Worm (Caenorhabditis elegans): Measurements from ENCODE around the gene R10E11.5.

The R10E11.5 gene

DNA sequence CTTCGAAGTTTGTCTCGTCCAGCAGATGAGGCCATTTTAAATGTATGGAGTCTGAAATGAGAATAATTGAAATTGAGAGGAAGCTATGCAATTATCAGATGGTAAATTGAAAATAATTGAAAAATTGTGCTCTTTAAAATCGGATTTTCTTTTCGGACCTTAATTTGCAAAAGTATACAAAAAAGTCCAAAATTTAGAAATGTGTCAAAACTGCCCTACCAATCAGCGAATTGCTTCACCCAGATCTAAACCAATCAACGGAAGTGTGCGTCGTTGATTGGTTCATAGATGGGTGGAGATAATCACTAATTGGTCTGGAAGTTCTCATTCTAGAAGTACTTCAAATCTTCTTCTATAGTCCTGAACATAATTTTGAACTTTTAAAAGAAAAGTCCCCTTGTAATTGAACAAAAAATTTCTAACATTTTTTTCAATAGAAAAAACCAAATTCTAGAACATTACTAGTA is at the start of gene R10E11.5:
Gene R10E11.5 (minus strand): TSS at position 51 of the 467 bp plus-strand sequence.
- no peak for TF ChIP-seq T22C8.4 (GFP tag; IDR thresholded peaks at IDR 0.05)
- TF ChIP-seq klf-2 (GFP tag; conservative IDR thresholded peaks at IDR 0.05), result no peak
- TF ChIP-seq ztf-29 (GFP tag; IDR thresholded peaks at IDR 0.05), result no peak
- TF ChIP-seq flt-1 (GFP tag; IDR thresholded peaks at IDR 0.05), result no peak
- TF ChIP-seq ztf-23 (GFP tag; IDR thresholded peaks at IDR 0.05), result no peak
- TF ChIP-seq ref-1 (GFP tag; conservative IDR thresholded peaks at IDR 0.05), result no peak
- TF ChIP-seq tab-1 (GFP tag; IDR thresholded peaks at IDR 0.05), result no peak
- TF ChIP-seq med-1 (GFP tag; optimal IDR thresholded peaks at IDR 0.05; ENCODE audit: insufficient read depth), result no peak
- no peak for TF ChIP-seq cog-1 (tag; optimal IDR thresholded peaks at IDR 0.05)

DNA sequence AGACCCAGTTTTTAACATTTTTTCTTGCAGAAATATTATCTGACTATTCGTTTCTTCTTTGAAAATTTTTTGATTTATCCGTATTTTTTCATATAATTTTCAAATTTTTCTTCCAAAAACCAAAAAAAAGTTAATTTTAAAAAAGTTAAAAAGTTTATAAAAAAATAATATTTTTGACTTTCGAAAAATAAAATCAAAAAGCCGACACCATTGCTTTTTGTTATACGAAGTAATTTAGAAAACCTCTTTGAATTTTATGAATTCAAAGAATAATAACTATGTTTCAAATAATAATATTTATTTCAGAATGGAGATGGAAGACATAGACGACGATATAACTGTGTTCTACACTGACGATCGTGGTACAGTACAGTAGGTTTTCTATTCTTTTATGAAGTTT is 45.4 kb upstream of the R10E11.5 start, which contains the start of gene K11H3.8:
Gene K11H3.8 (plus strand): TSS at position 301 of the 400 bp plus-strand sequence.
- no peak for TF ChIP-seq T22C8.4 (GFP tag; IDR thresholded peaks at IDR 0.05)
- no peak for TF ChIP-seq klf-2 (GFP tag; conservative IDR thresholded peaks at IDR 0.05)
- TF ChIP-seq ztf-23 (GFP tag; IDR thresholded peaks at IDR 0.05), result no peak
- no peak for TF ChIP-seq tab-1 (GFP tag; IDR thresholded peaks at IDR 0.05)
- TF ChIP-seq ref-1 (GFP tag; conservative IDR thresholded peaks at IDR 0.05), result no peak
- no peak for TF ChIP-seq med-1 (GFP tag; optimal IDR thresholded peaks at IDR 0.05; ENCODE audit: insufficient read depth)
- TF ChIP-seq cog-1 (tag; optimal IDR thresholded peaks at IDR 0.05), result no peak
- no peak for TF ChIP-seq flt-1 (GFP tag; IDR thresholded peaks at IDR 0.05)
- TF ChIP-seq ztf-29 (GFP tag; IDR thresholded peaks at IDR 0.05), result no peak

DNA sequence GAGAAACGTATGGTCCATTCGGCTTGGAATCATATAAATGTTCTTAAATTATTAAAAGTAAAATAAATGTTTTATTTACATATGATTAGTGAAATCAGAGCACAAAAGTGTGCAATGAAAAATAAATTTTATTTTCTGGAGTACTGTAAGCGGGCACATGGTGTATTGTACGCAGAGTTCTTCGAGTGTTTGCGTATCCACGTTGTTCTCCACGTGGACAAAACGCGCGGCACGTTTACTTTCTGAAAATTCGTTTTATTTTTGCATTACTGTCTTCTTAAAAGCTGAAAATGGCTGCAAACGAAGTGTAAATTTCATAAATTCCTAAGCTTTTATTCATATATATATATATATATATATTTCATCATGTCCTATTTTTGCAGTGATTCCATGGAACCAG is 43.1 kb upstream of the R10E11.5 start:
- TF ChIP-seq ztf-23 (GFP tag; IDR thresholded peaks at IDR 0.05) (no peak), med-1 (GFP tag; optimal IDR thresholded peaks at IDR 0.05; ENCODE audit: insufficient read depth) (no peak), ref-1 (GFP tag; conservative IDR thresholded peaks at IDR 0.05) (no peak), T22C8.4 (GFP tag; IDR thresholded peaks at IDR 0.05) (no peak), ztf-29 (GFP tag; IDR thresholded peaks at IDR 0.05) (no peak), tab-1 (GFP tag; IDR thresholded peaks at IDR 0.05) (no peak)

DNA sequence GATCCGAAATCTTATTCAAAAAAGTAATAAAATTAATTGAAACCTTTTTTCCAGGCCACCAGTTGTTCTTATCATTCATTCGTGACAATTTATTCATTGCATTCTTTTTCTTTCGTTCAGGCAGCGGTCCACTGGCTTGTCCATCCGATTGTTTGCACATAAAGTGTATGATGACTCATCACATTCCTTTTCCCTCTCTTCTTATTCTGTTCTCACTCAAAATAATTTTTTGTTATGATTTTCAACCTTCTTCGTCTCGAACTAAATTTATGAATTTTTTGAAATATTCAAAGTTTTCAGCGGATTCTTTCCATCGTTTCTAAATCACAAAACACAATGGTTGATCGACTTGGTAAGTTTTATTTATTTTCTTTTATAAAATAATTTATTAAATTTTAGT is 41.0 kb upstream of the R10E11.5 start, which contains the start of gene ZK632.12:
Gene ZK632.12 (plus strand): TSS at position 301 of the 400 bp plus-strand sequence.
- TF ChIP-seq ztf-23 (GFP tag; IDR thresholded peaks at IDR 0.05) (no peak), ztf-29 (GFP tag; IDR thresholded peaks at IDR 0.05) (no peak), klf-2 (GFP tag; conservative IDR thresholded peaks at IDR 0.05) (no peak), flt-1 (GFP tag; IDR thresholded peaks at IDR 0.05) (no peak), cog-1 (tag; optimal IDR thresholded peaks at IDR 0.05) (no peak), T22C8.4 (GFP tag; IDR thresholded peaks at IDR 0.05) (no peak), med-1 (GFP tag; optimal IDR thresholded peaks at IDR 0.05; ENCODE audit: insufficient read depth) (no peak), ref-1 (GFP tag; conservative IDR thresholded peaks at IDR 0.05) (no peak), tab-1 (GFP tag; IDR thresholded peaks at IDR 0.05) (no peak)

DNA sequence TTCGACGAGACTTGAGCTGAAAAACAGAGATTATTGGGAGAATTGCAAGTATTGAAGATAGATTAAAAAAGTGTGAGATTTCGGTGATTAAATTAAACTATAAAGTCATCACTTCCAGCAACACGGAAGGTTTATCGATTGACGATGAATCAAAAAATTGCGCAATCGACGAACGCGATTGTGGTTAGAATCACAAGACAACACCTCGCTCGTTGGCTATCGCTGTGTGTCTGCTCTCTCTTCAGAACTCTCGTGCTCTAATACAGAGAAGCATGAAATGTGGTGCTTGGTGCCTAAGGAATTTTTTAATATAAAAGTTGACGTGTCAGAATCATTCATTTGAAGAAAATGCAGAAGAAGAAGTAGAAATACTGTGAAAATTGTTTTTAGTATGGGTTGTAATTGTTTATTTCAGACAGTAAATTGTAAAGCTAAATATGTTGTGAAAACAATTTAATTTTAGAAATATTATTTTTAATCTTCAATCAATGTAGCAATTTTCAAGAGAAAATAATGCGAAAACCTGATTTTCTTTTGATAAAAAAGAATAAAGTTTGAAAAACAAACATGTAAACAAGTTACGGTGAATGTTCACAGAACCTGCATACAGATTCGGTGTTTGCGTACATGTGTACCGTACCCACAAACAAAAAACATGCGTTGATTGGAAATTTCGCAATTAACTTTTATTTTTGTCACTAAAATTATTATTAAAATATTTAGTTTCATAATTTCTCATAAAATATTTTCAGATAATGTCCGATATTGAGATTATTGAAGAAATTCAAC is 37.9 kb upstream of the R10E11.5 start, which contains the start of the genes ZK632.10 and ZK632.11:
Gene ZK632.10 (minus strand): TSS at position 560 of the 789 bp plus-strand sequence.
Gene ZK632.11 (plus strand): TSS at position 753 of the 789 bp plus-strand sequence.
- TF ChIP-seq cog-1 (tag; optimal IDR thresholded peaks at IDR 0.05) (peak; percentile 0), tab-1 (GFP tag; IDR thresholded peaks at IDR 0.05) (no peak), med-1 (GFP tag; optimal IDR thresholded peaks at IDR 0.05; ENCODE audit: insufficient read depth) (no peak), ref-1 (GFP tag; conservative IDR thresholded peaks at IDR 0.05) (no peak)

DNA sequence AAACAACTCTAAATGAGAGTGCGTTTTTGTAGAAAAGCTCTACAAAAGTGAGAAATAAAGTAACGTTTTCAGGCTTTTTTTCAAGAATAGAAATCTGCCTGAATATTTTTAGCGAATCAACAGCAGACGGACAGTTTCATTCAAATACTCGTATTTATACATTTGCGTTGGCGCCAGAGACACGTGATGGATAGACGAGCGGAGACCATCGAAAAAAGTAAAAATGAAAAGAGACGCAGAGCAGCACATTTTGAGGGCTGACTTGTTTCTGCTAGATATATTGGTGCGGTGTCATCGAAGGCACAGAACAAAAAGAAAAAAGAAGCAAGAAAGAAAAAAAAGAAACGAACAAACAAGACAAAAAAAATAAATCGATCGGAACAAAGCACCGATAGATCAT is 36.5 kb upstream of the R10E11.5 start:
- TF ChIP-seq ztf-29 (GFP tag; IDR thresholded peaks at IDR 0.05) (no peak), ztf-23 (GFP tag; IDR thresholded peaks at IDR 0.05) (no peak), cog-1 (tag; optimal IDR thresholded peaks at IDR 0.05) (no peak), T22C8.4 (GFP tag; IDR thresholded peaks at IDR 0.05) (no peak), flt-1 (GFP tag; IDR thresholded peaks at IDR 0.05) (no peak), ref-1 (GFP tag; conservative IDR thresholded peaks at IDR 0.05) (no peak)

DNA sequence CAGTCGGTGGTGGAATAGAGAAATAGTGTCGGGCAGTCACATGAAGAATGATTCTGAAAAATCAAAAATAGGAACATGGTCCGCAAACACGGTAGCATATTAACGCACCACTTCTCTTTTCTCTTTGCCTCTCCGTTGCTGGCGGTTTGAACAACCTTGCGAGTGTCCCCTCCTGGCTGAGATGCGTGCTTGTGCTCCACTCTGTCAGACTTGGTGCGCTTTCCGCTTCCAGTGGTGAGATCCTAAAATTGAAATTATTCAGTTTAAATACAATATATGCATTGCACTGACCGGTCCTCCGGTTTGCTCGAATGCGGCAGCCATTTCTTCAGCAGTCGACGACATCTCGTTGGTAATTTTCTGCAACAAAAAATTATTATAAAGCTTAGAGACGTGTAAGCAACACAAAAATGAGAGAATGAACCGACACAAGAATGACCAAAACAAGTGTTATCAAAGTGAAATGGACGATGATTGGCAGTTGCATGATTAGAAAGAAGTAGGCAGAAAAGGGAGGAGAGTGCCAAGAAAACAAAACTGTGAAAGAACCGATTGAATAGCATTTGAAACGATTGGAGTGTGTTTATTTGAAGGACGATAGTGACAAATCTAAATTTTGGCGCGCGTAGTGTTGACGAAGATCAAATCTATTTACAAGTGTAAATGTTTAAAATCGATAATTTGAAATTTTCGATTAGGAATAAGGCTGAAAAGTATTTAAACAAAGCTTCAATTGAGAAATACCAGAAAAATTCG is 35.8 kb upstream of the R10E11.5 start, which contains the start of gene ZK632.9:
Gene ZK632.9 (minus strand): TSS at position 360 of the 756 bp plus-strand sequence.
- TF ChIP-seq med-1 (GFP tag; optimal IDR thresholded peaks at IDR 0.05; ENCODE audit: insufficient read depth) (no peak), ztf-29 (GFP tag; IDR thresholded peaks at IDR 0.05) (0 out of 2 replicates have a peak, but pooled peaks have one; percentile 38), ztf-23 (GFP tag; IDR thresholded peaks at IDR 0.05) (no peak), T22C8.4 (GFP tag; IDR thresholded peaks at IDR 0.05) (no peak)

DNA sequence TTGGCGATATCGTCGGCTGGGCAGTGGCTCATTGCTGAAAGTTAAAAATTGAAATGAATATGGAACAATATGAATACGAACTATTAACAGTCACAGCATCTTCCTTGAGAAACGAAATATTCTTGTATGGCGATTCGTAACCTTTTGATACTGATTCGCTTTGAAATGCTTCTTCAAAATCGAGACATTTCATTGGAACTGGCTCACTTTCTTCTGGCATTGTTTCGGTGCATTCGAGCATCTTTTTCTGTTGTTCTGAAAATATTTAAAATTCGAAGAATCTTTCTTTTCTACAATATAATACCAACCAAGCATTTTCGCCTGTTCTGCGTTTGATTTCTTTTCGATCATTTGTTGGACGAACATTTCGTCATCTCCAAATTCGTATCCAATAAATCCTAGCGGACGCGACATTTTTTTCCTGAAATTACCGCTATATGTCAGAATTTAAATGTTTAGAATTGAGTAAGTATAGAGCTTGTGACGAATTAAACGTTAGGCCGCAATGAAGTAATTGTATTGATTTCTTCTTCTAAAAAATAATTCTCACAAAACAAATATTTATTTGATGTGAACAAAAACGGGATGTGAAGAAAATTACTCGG is 35.0 kb upstream of the R10E11.5 start, which contains the start of gene lin-52:
Gene lin-52 (minus strand): TSS at position 421 of the 605 bp plus-strand sequence.
- TF ChIP-seq ref-1 (GFP tag; conservative IDR thresholded peaks at IDR 0.05) (no peak), cog-1 (tag; optimal IDR thresholded peaks at IDR 0.05) (no peak), tab-1 (GFP tag; IDR thresholded peaks at IDR 0.05) (no peak), med-1 (GFP tag; optimal IDR thresholded peaks at IDR 0.05; ENCODE audit: insufficient read depth) (no peak), ztf-23 (GFP tag; IDR thresholded peaks at IDR 0.05) (no peak), T22C8.4 (GFP tag; IDR thresholded peaks at IDR 0.05) (no peak), flt-1 (GFP tag; IDR thresholded peaks at IDR 0.05) (no peak)

DNA sequence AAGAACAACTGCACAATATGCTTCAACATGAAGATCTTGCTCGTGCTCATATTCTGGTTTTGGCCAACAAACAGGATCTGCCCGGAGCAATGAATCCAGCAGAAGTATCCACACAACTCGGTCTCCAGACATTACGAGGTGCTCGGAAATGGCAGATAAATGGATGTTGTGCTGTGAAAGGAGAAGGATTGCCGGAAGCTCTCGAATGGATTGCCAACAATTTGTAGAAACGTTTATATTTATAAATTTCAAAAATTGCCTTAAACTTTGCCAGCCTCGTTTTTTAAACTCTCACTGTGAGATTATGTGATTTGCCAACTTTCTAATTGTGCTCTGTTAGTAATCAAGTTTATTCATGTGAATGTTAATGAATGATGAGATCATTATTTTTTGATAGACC is 34.3 kb upstream of the R10E11.5 start:
- TF ChIP-seq klf-2 (GFP tag; conservative IDR thresholded peaks at IDR 0.05), result no peak
- TF ChIP-seq ref-1 (GFP tag; conservative IDR thresholded peaks at IDR 0.05), result no peak
- no peak for TF ChIP-seq tab-1 (GFP tag; IDR thresholded peaks at IDR 0.05)
- no peak for TF ChIP-seq ztf-29 (GFP tag; IDR thresholded peaks at IDR 0.05)
- TF ChIP-seq flt-1 (GFP tag; IDR thresholded peaks at IDR 0.05), result no peak
- TF ChIP-seq med-1 (GFP tag; optimal IDR thresholded peaks at IDR 0.05; ENCODE audit: insufficient read depth), result no peak
- no peak for TF ChIP-seq cog-1 (tag; optimal IDR thresholded peaks at IDR 0.05)
- no peak for TF ChIP-seq T22C8.4 (GFP tag; IDR thresholded peaks at IDR 0.05)
- TF ChIP-seq ztf-23 (GFP tag; IDR thresholded peaks at IDR 0.05), result no peak

All from whole organism, midembryonic.